Fruit fly (Drosophila melanogaster) whole organism, adult: Measurements from ENCODE around the gene Ir7e.

ENCODE experiments used
- CG7101 ChIP-seq: fragments of 200-800 bp; sonication (Bioruptor generic); optimal IDR thresholded peaks from 2 replicates; lab custom pipeline; 2018; ENCODE audit warnings: missing biosample characterization, mild to moderate bottlenecking, missing genetic modification characterization, moderate library complexity
- Crg-1 ChIP-seq: fragments of 200-800 bp; sonication (Bioruptor generic); optimal IDR thresholded peaks from 2 replicates; lab custom pipeline; 2016; ENCODE audit warnings: missing biosample characterization, missing genetic modification characterization

dm6 chrX:7857873-7858272, 23.6 kb downstream of the Ir7e start, which contains the start of gene CG1409:
- TF ChIP-seq CG7101 (no peak), Crg-1 (GFP tag; lab: Kevin White, UChicago) (no peak)
